Fruit fly (Drosophila melanogaster): Measurements from ENCODE around the gene CG11050.

dm6 chr2L:6613156-6613555 lies 2.3 kb downstream of the CG11050 start:
- TF ChIP-seq CTCF (optimal IDR thresholded peaks at IDR 0.05) (no peak), CG8478 (optimal IDR thresholded peaks at IDR 0.05) (no peak)

Data from S2 (cell line).